Fruit fly (Drosophila melanogaster) whole organism, embryonic: Measurements from ENCODE around the gene Zip88E.

ENCODE experiments used
- Bdp1 ChIP-seq: fragments of 200-800 bp; sonication (Bioruptor generic); optimal IDR thresholded peaks from 3 replicates; lab custom pipeline; 2016; ENCODE audit warnings: missing biosample characterization, missing genetic modification characterization
- CG10366 ChIP-seq: fragments of 200-800 bp; sonication (Bioruptor generic); IDR thresholded peaks from 2 replicates; pipeline ENCODE4 v1.3.6; 2022; ENCODE audit warnings: missing biosample characterization, missing genetic modification characterization
- CG10959 ChIP-seq: fragments of 200-800 bp; sonication (Bioruptor generic); IDR thresholded peaks from 2 replicates; pipeline ENCODE4 v1.3.6; 2022; ENCODE audit warnings: missing biosample characterization, missing genetic modification characterization
- CG13296 ChIP-seq: fragments of 200-800 bp; sonication (Bioruptor generic); optimal IDR thresholded peaks from 3 replicates; lab custom pipeline; 2018; ENCODE audit warnings: missing biosample characterization, mild to moderate bottlenecking, missing genetic modification characterization
- CG14860 ChIP-seq: fragments of 200-800 bp; sonication (Bioruptor generic); IDR thresholded peaks from 3 replicates; pipeline ENCODE4 v1.3.6; 2022; ENCODE audit warnings: missing biosample characterization, missing genetic modification characterization; ENCODE audit not compliant: partially characterized antibody
- CG15514 ChIP-seq: fragments of 200-800 bp; sonication (Bioruptor generic); optimal IDR thresholded peaks from 3 replicates; lab custom pipeline; 2017; ENCODE audit warnings: missing biosample characterization, missing genetic modification characterization, mild to moderate bottlenecking, moderate library complexity, missing genetic modification reagents
- CG16863 ChIP-seq: fragments of 200-800 bp; sonication (Bioruptor generic); optimal IDR thresholded peaks from 3 replicates; lab custom pipeline; 2016; ENCODE audit warnings: missing biosample characterization, missing genetic modification characterization
- CG1792 ChIP-seq: fragments of 200-800 bp; sonication (Bioruptor generic); optimal IDR thresholded peaks from 2 replicates; lab custom pipeline; 2016; ENCODE audit warnings: missing biosample characterization, missing genetic modification characterization
- CG2116 ChIP-seq: fragments of 200-800 bp; sonication (Bioruptor generic); optimal IDR thresholded peaks from 3 replicates; lab custom pipeline; 2018; ENCODE audit warnings: missing biosample characterization, mild to moderate bottlenecking, missing genetic modification characterization
- CG2199 ChIP-seq: fragments of 200-800 bp; sonication (Bioruptor generic); IDR thresholded peaks from 3 replicates; pipeline ENCODE4 v1.3.6; 2022; ENCODE audit warnings: missing biosample characterization, missing genetic modification characterization
- CG3065 ChIP-seq: fragments of 200-800 bp; sonication (Bioruptor generic); optimal IDR thresholded peaks from 2 replicates; lab custom pipeline; 2016; ENCODE audit warnings: missing biosample characterization, missing genetic modification characterization
- CG4360 ChIP-seq: fragments of 200-800 bp; sonication (Bioruptor generic); IDR thresholded peaks from 2 replicates; pipeline ENCODE4 v1.3.6; 2022; ENCODE audit warnings: missing biosample characterization, missing genetic modification characterization
- CG6254 ChIP-seq: fragments of 200-800 bp; sonication (Bioruptor generic); optimal IDR thresholded peaks from 3 replicates; lab custom pipeline; 2017; ENCODE audit warnings: mild to moderate bottlenecking, missing biosample characterization, missing genetic modification reagents, missing genetic modification characterization
- CG7963 ChIP-seq: fragments of 200-800 bp; sonication (Bioruptor generic); IDR thresholded peaks from 3 replicates; pipeline ENCODE4 v1.3.6; 2022; ENCODE audit warnings: missing biosample characterization, missing genetic modification characterization; ENCODE audit not compliant: partially characterized antibody
- CG7987 ChIP-seq: fragments of 200-800 bp; sonication (Bioruptor generic); optimal IDR thresholded peaks from 2 replicates; lab custom pipeline; 2018; ENCODE audit warnings: missing biosample characterization, mild to moderate bottlenecking, missing genetic modification characterization, moderate library complexity
- CG8089 ChIP-seq: fragments of 200-800 bp; sonication (Bioruptor generic); optimal IDR thresholded peaks from 3 replicates; lab custom pipeline; 2016; ENCODE audit warnings: missing biosample characterization, missing genetic modification characterization
- D19B ChIP-seq: fragments of 200-800 bp; sonication (Bioruptor generic); optimal IDR thresholded peaks from 2 replicates; lab custom pipeline; 2017; ENCODE audit warnings: missing biosample characterization, mild to moderate bottlenecking, missing genetic modification characterization
- Doc2 ChIP-seq: fragments of 200-800 bp; sonication (Bioruptor generic); IDR thresholded peaks from 2 replicates; pipeline ENCODE4 v1.3.6; 2022; ENCODE audit warnings: missing biosample characterization, missing genetic modification characterization
- Doc3 ChIP-seq: fragments of 200-800 bp; sonication (Bioruptor generic); IDR thresholded peaks from 3 replicates; pipeline ENCODE4 v1.3.6; 2022; ENCODE audit warnings: missing biosample characterization, missing genetic modification characterization; ENCODE audit not compliant: partially characterized antibody
- H15 ChIP-seq: fragments of 200-800 bp; sonication (Bioruptor generic); IDR thresholded peaks from 3 replicates; pipeline ENCODE4 v1.3.6; 2022; ENCODE audit warnings: missing biosample characterization, missing genetic modification characterization
- NK7.1 ChIP-seq: fragments of 200-800 bp; sonication (Bioruptor generic); optimal IDR thresholded peaks from 3 replicates; lab custom pipeline; 2016; ENCODE audit warnings: missing biosample characterization, missing genetic modification characterization
- Nf-YC ChIP-seq: fragments of 200-800 bp; optimal IDR thresholded peaks from 3 replicates; lab custom pipeline; 2019; ENCODE audit warnings: missing biosample characterization, mild to moderate bottlenecking, missing genetic modification characterization, moderate library complexity
- Rfx ChIP-seq: fragments of 200-800 bp; sonication (Bioruptor generic); IDR thresholded peaks from 2 replicates; pipeline ENCODE4 v1.3.6; 2022; ENCODE audit warnings: missing biosample characterization, missing genetic modification characterization
- Scr ChIP-seq: fragments of 200-800 bp; sonication (Bioruptor generic); IDR thresholded peaks from 2 replicates; pipeline ENCODE4 v1.3.6; 2022; ENCODE audit warnings: missing biosample characterization, missing genetic modification characterization; ENCODE audit not compliant: partially characterized antibody
- Sox102F ChIP-seq: fragments of 200-800 bp; sonication (Bioruptor generic); optimal IDR thresholded peaks from 2 replicates; lab custom pipeline; 2018; ENCODE audit warnings: missing biosample characterization, mild to moderate bottlenecking, missing genetic modification characterization, moderate library complexity
- Usf ChIP-seq: fragments of 200-800 bp; sonication (Bioruptor generic); optimal IDR thresholded peaks from 2 replicates; lab custom pipeline; 2017; ENCODE audit warnings: missing genotype, missing biosample characterization, missing genetic modification characterization
- Vsx1 ChIP-seq: fragments of 200-800 bp; sonication (Bioruptor generic); optimal IDR thresholded peaks from 2 replicates; lab custom pipeline; 2017; ENCODE audit warnings: missing biosample characterization, mild to moderate bottlenecking, missing genetic modification characterization, missing genetic modification reagents
- ab ChIP-seq: fragments of 200-800 bp; sonication (Bioruptor generic); optimal IDR thresholded peaks from 2 replicates; lab custom pipeline; 2016; ENCODE audit warnings: missing biosample characterization, missing genetic modification characterization
- bsh ChIP-seq, 2 experiments: fragments of 200-800 bp; sonication (Bioruptor generic); optimal IDR thresholded peaks; 2 replicates each; lab custom pipeline; 2017 to 2018; ENCODE audit warnings: mild to moderate bottlenecking in 2 of 2, missing biosample characterization in 2 of 2, missing genetic modification characterization in 2 of 2, moderate library complexity in 1 of 2
- dm ChIP-seq: fragments of 200-800 bp; sonication (Bioruptor generic); optimal IDR thresholded peaks from 3 replicates; lab custom pipeline; 2016; ENCODE audit warnings: missing biosample characterization, missing genetic modification characterization
- dpn ChIP-seq, 2 experiments: fragments of 200-800 bp; sonication (Bioruptor generic); optimal IDR thresholded peaks; 3 replicates each; lab custom pipeline; 2016; ENCODE audit warnings: missing biosample characterization in 2 of 2, missing genetic modification characterization in 2 of 2
- emc ChIP-seq: fragments of 200-800 bp; sonication (Bioruptor generic); optimal IDR thresholded peaks from 2 replicates; lab custom pipeline; 2016; ENCODE audit warnings: missing biosample characterization, missing genetic modification characterization
- esg ChIP-seq: fragments of 200-800 bp; sonication (Bioruptor generic); conservative IDR thresholded peaks from 2 replicates; pipeline ENCODE4 v1.3.6; 2022; ENCODE audit warnings: missing biosample characterization, missing genetic modification characterization
- fu2 ChIP-seq: fragments of 200-800 bp; sonication (Bioruptor generic); optimal IDR thresholded peaks from 2 replicates; lab custom pipeline; 2016; ENCODE audit warnings: missing biosample characterization, missing genetic modification characterization
- gce ChIP-seq: fragments of 200-800 bp; sonication (Bioruptor generic); IDR thresholded peaks from 3 replicates; pipeline ENCODE4 v1.3.6; 2022; ENCODE audit warnings: missing biosample characterization, missing genetic modification characterization
- gcm2 ChIP-seq: fragments of 200-800 bp; sonication (Bioruptor generic); optimal IDR thresholded peaks from 2 replicates; lab custom pipeline; 2016; ENCODE audit warnings: missing biosample characterization, missing genetic modification characterization
- kah ChIP-seq: fragments of 200-800 bp; sonication (Bioruptor generic); optimal IDR thresholded peaks from 2 replicates; lab custom pipeline; 2018; ENCODE audit warnings: missing biosample characterization, mild to moderate bottlenecking, missing genetic modification characterization
- luna ChIP-seq: fragments of 200-800 bp; sonication (Bioruptor generic); optimal IDR thresholded peaks from 2 replicates; lab custom pipeline; 2016; ENCODE audit warnings: missing biosample characterization, missing genetic modification characterization
- nerfin-1 ChIP-seq: fragments of 200-800 bp; sonication (Bioruptor generic); optimal IDR thresholded peaks from 3 replicates; lab custom pipeline; 2019; ENCODE audit warnings: missing biosample characterization, mild to moderate bottlenecking, missing genetic modification characterization, moderate library complexity
- nerfin-2 ChIP-seq: fragments of 200-800 bp; sonication (Bioruptor generic); IDR thresholded peaks from 2 replicates; pipeline ENCODE4 v1.3.6; 2022; ENCODE audit warnings: missing biosample characterization, missing genetic modification characterization; ENCODE audit not compliant: partially characterized antibody
- p53 ChIP-seq: fragments of 200-800 bp; sonication (Bioruptor generic); optimal IDR thresholded peaks from 2 replicates; lab custom pipeline; 2016; ENCODE audit warnings: missing biosample characterization, missing genetic modification characterization
- pros ChIP-seq: fragments of 200-800 bp; sonication (Bioruptor generic); optimal IDR thresholded peaks from 3 replicates; lab custom pipeline; 2019; ENCODE audit warnings: missing biosample characterization, mild to moderate bottlenecking, missing genetic modification characterization, moderate library complexity
- salm ChIP-seq: fragments of 200-800 bp; sonication (Bioruptor generic); optimal IDR thresholded peaks from 2 replicates; lab custom pipeline; 2018; ENCODE audit warnings: missing biosample characterization, mild to moderate bottlenecking, missing genetic modification characterization
- sc ChIP-seq, 3 experiments: fragments of >200 bp in 2 of 3; fragments of 200-800 bp in 1 of 3; sonication (Bioruptor generic) in 1 of 3; optimal IDR thresholded peaks; 2 replicates in 2 of 3; 3 replicates in 1 of 3; lab custom pipeline; 2017; ENCODE audit warnings: mild to moderate bottlenecking in 1 of 3, missing biosample characterization in 1 of 3, missing genetic modification characterization in 1 of 3, missing genetic modification reagents in 1 of 3
- seq ChIP-seq: fragments of 200-800 bp; sonication (Bioruptor generic); IDR thresholded peaks from 2 replicates; pipeline ENCODE4 v1.3.6; 2022; ENCODE audit warnings: missing biosample characterization, missing genetic modification characterization
- slou ChIP-seq: fragments of 200-800 bp; sonication (Bioruptor generic); optimal IDR thresholded peaks from 3 replicates; lab custom pipeline; 2016; ENCODE audit warnings: missing biosample characterization, missing genetic modification characterization
- slp2 ChIP-seq: fragments of 200-800 bp; sonication (Bioruptor generic); optimal IDR thresholded peaks from 2 replicates; lab custom pipeline; 2016; ENCODE audit warnings: missing biosample characterization, missing genetic modification characterization
- sr ChIP-seq: fragments of 200-800 bp; sonication (Bioruptor generic); IDR thresholded peaks from 3 replicates; pipeline ENCODE4 v1.3.6; 2022; ENCODE audit warnings: missing biosample characterization, missing genetic modification characterization
- vvl ChIP-seq: fragments of 200-800 bp; sonication (Bioruptor generic); IDR thresholded peaks from 2 replicates; pipeline ENCODE4 v1.3.6; 2022; ENCODE audit warnings: missing biosample characterization, missing genetic modification characterization
- yki ChIP-seq: fragments of >200 bp; optimal IDR thresholded peaks from 3 replicates; lab custom pipeline; 2018

The Zip88E gene

dm6 chr3R:15229329-15229876 lies 39.1 kb upstream of the Zip88E start, which contains the start of the genes Art3 and mRpS10 (continued):
- peak; percentile 96 for TF ChIP-seq Bdp1
- TF ChIP-seq seq (GFP tag; lab: Robert Waterston, UW) = peak; percentile 100
- peak; percentile 92 for TF ChIP-seq pros (GFP tag; lab: Kevin White, UChicago)
- TF ChIP-seq gce (GFP tag; lab: Robert Waterston, UW) = peak; percentile 100
- TF ChIP-seq Scr (GFP tag; lab: Robert Waterston, UW) = peak; percentile 40
- TF ChIP-seq bsh (GFP tag; optimal IDR thresholded peaks at IDR 0.05; lab: Kevin White, UChicago) = peak in 1 of 2 experiments; percentile 100
- no peak for TF ChIP-seq Doc3 (GFP tag; lab: Robert Waterston, UW)
- TF ChIP-seq H15 (GFP tag; lab: Robert Waterston, UW) = peak; percentile 100
- peak; percentile 100 for TF ChIP-seq fu2
- no peak for TF ChIP-seq sc (optimal IDR thresholded peaks at IDR 0.05; lab: Kevin White, UChicago)
- TF ChIP-seq sc (GFP tag; optimal IDR thresholded peaks at IDR 0.05; lab: Kevin White, UChicago) = peak; percentile 100
- TF ChIP-seq CG7963 (GFP tag; lab: Robert Waterston, UW) = no peak
- TF ChIP-seq CG13296 = peak; percentile 100
- TF ChIP-seq slou = peak; percentile 100
- peak; percentile 99 for TF ChIP-seq gcm2 (GFP tag; lab: Kevin White, UChicago)
- peak; percentile 98 for TF ChIP-seq ab (GFP tag; lab: Kevin White, UChicago)
- TF ChIP-seq CG15514 (GFP tag; lab: Kevin White, UChicago) = peak; percentile 96
- TF ChIP-seq CG2199 (GFP tag; lab: Robert Waterston, UW) = peak; percentile 100
- TF ChIP-seq p53 = peak; percentile 99
- peak; percentile 100 for TF ChIP-seq CG8089
- TF ChIP-seq slp2 (GFP tag; lab: Kevin White, UChicago) = peak; percentile 100
- TF ChIP-seq CG7987 (GFP tag; lab: Kevin White, UChicago) = peak; percentile 99
- TF ChIP-seq sr (GFP tag; lab: Robert Waterston, UW) = peak; percentile 99
- TF ChIP-seq Doc2 = peak; percentile 99
- TF ChIP-seq CG6254 (GFP tag; lab: Kevin White, UChicago) = peak; percentile 98
- TF ChIP-seq Rfx (GFP tag; lab: Robert Waterston, UW) = peak; percentile 100
- peak; percentile 100 for TF ChIP-seq esg (GFP tag; lab: Robert Waterston, UW)
- TF ChIP-seq CG1792 (GFP tag; lab: Kevin White, UChicago) = peak; percentile 100
- peak; percentile 100 for TF ChIP-seq salm (tag; lab: Kevin White, UChicago)
- TF ChIP-seq Vsx1 (GFP tag; lab: Kevin White, UChicago) = peak; percentile 99
- TF ChIP-seq luna (GFP tag; lab: Kevin White, UChicago) = peak; percentile 99
- peak; percentile 100 for TF ChIP-seq vvl (GFP tag; lab: Robert Waterston, UW)
- TF ChIP-seq emc (GFP tag; lab: Kevin White, UChicago) = peak; percentile 100
- peak; percentile 100 for TF ChIP-seq nerfin-1 (tag; lab: Kevin White, UChicago)
- TF ChIP-seq CG10959 = peak; percentile 100
- no peak for TF ChIP-seq yki (lab: Kevin White, UChicago)
- TF ChIP-seq CG2116 (GFP tag; lab: Kevin White, UChicago) = peak; percentile 94
- TF ChIP-seq CG3065 (GFP tag; lab: Kevin White, UChicago) = peak; percentile 100
- peak; percentile 100 for TF ChIP-seq Sox102F
- TF ChIP-seq CG4360 (GFP tag; lab: Robert Waterston, UW) = peak; percentile 96
- TF ChIP-seq dm (GFP tag; lab: Kevin White, UChicago) = peak; percentile 100
- TF ChIP-seq nerfin-2 = no peak
- peak; percentile 100 for TF ChIP-seq dpn (GFP tag; optimal IDR thresholded peaks at IDR 0.05; lab: Kevin White, UChicago)
- TF ChIP-seq kah (GFP tag; lab: Kevin White, UChicago) = peak; percentile 99
- TF ChIP-seq CG16863 (GFP tag; lab: Kevin White, UChicago) = peak; percentile 100
- no peak for TF ChIP-seq CG14860 (GFP tag; lab: Robert Waterston, UW)
- TF ChIP-seq NK7.1 (GFP tag; lab: Kevin White, UChicago) = peak; percentile 100
- TF ChIP-seq Nf-YC (tag; lab: Kevin White, UChicago) = peak; percentile 96
- TF ChIP-seq D19B = peak; percentile 100
- TF ChIP-seq CG10366 (GFP tag; lab: Robert Waterston, UW) = peak; percentile 100
- peak; percentile 100 for TF ChIP-seq Usf (GFP tag; lab: Kevin White, UChicago)
